Fruit fly (Drosophila melanogaster) whole organism, adult: ENCODE results near the gene CG3225.

ENCODE experiments used
- CG11617 ChIP-seq: fragments of 200-800 bp; sonication (Bioruptor generic); optimal IDR thresholded peaks from 2 replicates; lab custom pipeline; 2017; ENCODE audit warnings: mild to moderate bottlenecking, missing biosample characterization, missing genetic modification reagents, missing genetic modification characterization
- CG12768 ChIP-seq: fragments of 200-800 bp; sonication (Bioruptor generic); optimal IDR thresholded peaks from 2 replicates; lab custom pipeline; 2017; ENCODE audit warnings: missing biosample characterization, missing genetic modification characterization, mild to moderate bottlenecking, moderate library complexity, missing genetic modification reagents
- CG14711 ChIP-seq: fragments of 200-800 bp; sonication (Bioruptor generic); optimal IDR thresholded peaks from 2 replicates; lab custom pipeline; 2018; ENCODE audit warnings: missing biosample characterization, mild to moderate bottlenecking, missing genetic modification characterization, moderate library complexity
- CG1620 ChIP-seq: fragments of 200-800 bp; sonication (Bioruptor generic); optimal IDR thresholded peaks from 2 replicates; lab custom pipeline; 2016; ENCODE audit warnings: missing biosample characterization, missing genetic modification characterization
- CG33017 ChIP-seq: fragments of 200-800 bp; sonication (Bioruptor generic); optimal IDR thresholded peaks from 2 replicates; lab custom pipeline; 2018; ENCODE audit warnings: missing biosample characterization, mild to moderate bottlenecking, missing genetic modification characterization, moderate library complexity
- CG5204 ChIP-seq: fragments of 200-800 bp; sonication (Bioruptor generic); optimal IDR thresholded peaks from 2 replicates; lab custom pipeline; 2016; ENCODE audit warnings: missing biosample characterization, missing genetic modification characterization
- CG7045 ChIP-seq: fragments of 200-800 bp; sonication (Bioruptor generic); optimal IDR thresholded peaks from 2 replicates; lab custom pipeline; 2017; ENCODE audit warnings: missing biosample characterization, mild to moderate bottlenecking, missing genetic modification characterization
- CG7101 ChIP-seq: fragments of 200-800 bp; sonication (Bioruptor generic); optimal IDR thresholded peaks from 2 replicates; lab custom pipeline; 2018; ENCODE audit warnings: missing biosample characterization, mild to moderate bottlenecking, missing genetic modification characterization, moderate library complexity
- Clk ChIP-seq: fragments of 200-800 bp; sonication (Bioruptor generic); optimal IDR thresholded peaks from 2 replicates; lab custom pipeline; 2017; ENCODE audit warnings: missing biosample characterization, missing genetic modification characterization
- Crg-1 ChIP-seq: fragments of 200-800 bp; sonication (Bioruptor generic); optimal IDR thresholded peaks from 2 replicates; lab custom pipeline; 2016; ENCODE audit warnings: missing biosample characterization, missing genetic modification characterization
- Hr96 ChIP-seq: fragments of 200-800 bp; sonication (Bioruptor generic); optimal IDR thresholded peaks from 2 replicates; lab custom pipeline; 2016; ENCODE audit warnings: missing biosample characterization, missing genetic modification characterization
- Mnt ChIP-seq: fragments of 200-800 bp; sonication (Bioruptor generic); optimal IDR thresholded peaks from 2 replicates; lab custom pipeline; 2016; ENCODE audit warnings: missing biosample characterization, mild to moderate bottlenecking, missing genetic modification characterization
- bab1 ChIP-seq: fragments of 200-800 bp; sonication (Bioruptor generic); optimal IDR thresholded peaks from 3 replicates; lab custom pipeline; 2019; ENCODE audit warnings: missing biosample characterization, mild to moderate bottlenecking, missing genetic modification characterization, moderate library complexity
- cic ChIP-seq: fragments of 200-800 bp; sonication (Bioruptor generic); optimal IDR thresholded peaks from 2 replicates; lab custom pipeline; 2017; ENCODE audit warnings: missing biosample characterization, mild to moderate bottlenecking, missing genetic modification characterization, moderate library complexity
- cnc ChIP-seq, 2 experiments: fragments of >200 bp; optimal IDR thresholded peaks; 2 replicates each; lab custom pipeline; 2017
- kay ChIP-seq: fragments of 200-800 bp; sonication (Bioruptor generic); peaks from one replicate; lab custom pipeline; 2016; ENCODE audit warnings: missing biosample characterization, missing genetic modification characterization, borderline replicate concordance
- ovo ChIP-seq: fragments of 200-800 bp; sonication (Bioruptor generic); optimal IDR thresholded peaks from 2 replicates; lab custom pipeline; 2016; ENCODE audit warnings: missing biosample characterization, missing genetic modification characterization
- pad ChIP-seq: fragments of 200-800 bp; sonication (Bioruptor generic); optimal IDR thresholded peaks from 3 replicates; lab custom pipeline; 2017; ENCODE audit warnings: missing biosample characterization, missing genetic modification characterization, mild to moderate bottlenecking, moderate library complexity, missing genetic modification reagents
- tj ChIP-seq: fragments of 200-800 bp; sonication (Bioruptor generic); optimal IDR thresholded peaks from 3 replicates; lab custom pipeline; 2017; ENCODE audit warnings: missing biosample characterization, mild to moderate bottlenecking, missing genetic modification characterization, moderate library complexity
- toe ChIP-seq: fragments of 200-800 bp; sonication (Bioruptor generic); optimal IDR thresholded peaks from 2 replicates; lab custom pipeline; 2016; ENCODE audit warnings: missing biosample characterization, missing genetic modification characterization

The CG3225 gene

dm6 chr2L:4807953-4808604 is 10.0 kb downstream of the CG3225 start:
- TF ChIP-seq kay (GFP tag; lab: Kevin White, UChicago) (peak; percentile 58), toe (GFP tag; lab: Kevin White, UChicago) (no peak), pad (GFP tag; lab: Kevin White, UChicago) (no peak), bab1 (GFP tag; lab: Kevin White, UChicago) (no peak), Hr96 (GFP tag; lab: Kevin White, UChicago) (no peak), CG1620 (GFP tag; lab: Kevin White, UChicago) (no peak), CG7045 (GFP tag; lab: Kevin White, UChicago) (no peak)

- TF ChIP-seq tj (GFP tag; lab: Kevin White, UChicago) (no peak), CG7101 (tag; lab: Kevin White, UChicago) (no peak), CG11617 (GFP tag; lab: Kevin White, UChicago) (no peak), ovo (GFP tag; lab: Kevin White, UChicago) (no peak), Mnt (GFP tag; lab: Kevin White, UChicago) (no peak), CG7045 (GFP tag; lab: Kevin White, UChicago) (no peak), toe (GFP tag; lab: Kevin White, UChicago) (no peak), CG5204 (no peak), cic (GFP tag; lab: Kevin White, UChicago) (no peak), CG12768 (GFP tag; lab: Kevin White, UChicago) (no peak), bab1 (GFP tag; lab: Kevin White, UChicago) (no peak), cnc (optimal IDR thresholded peaks at IDR 0.05; lab: Kevin White, UChicago) (no peak), CG1620 (GFP tag; lab: Kevin White, UChicago) (no peak), Clk (GFP tag; lab: Kevin White, UChicago) (no peak), Hr96 (GFP tag; lab: Kevin White, UChicago) (no peak), Crg-1 (no peak), pad (GFP tag; lab: Kevin White, UChicago) (no peak), CG33017 (tag; lab: Kevin White, UChicago) (no peak), CG14711 (tag; lab: Kevin White, UChicago) (no peak), kay (GFP tag; lab: Kevin White, UChicago) (no peak)
Observed at dm6 chr2L:4806109-4806508, 11.9 kb downstream of the CG3225 start.

DNA sequence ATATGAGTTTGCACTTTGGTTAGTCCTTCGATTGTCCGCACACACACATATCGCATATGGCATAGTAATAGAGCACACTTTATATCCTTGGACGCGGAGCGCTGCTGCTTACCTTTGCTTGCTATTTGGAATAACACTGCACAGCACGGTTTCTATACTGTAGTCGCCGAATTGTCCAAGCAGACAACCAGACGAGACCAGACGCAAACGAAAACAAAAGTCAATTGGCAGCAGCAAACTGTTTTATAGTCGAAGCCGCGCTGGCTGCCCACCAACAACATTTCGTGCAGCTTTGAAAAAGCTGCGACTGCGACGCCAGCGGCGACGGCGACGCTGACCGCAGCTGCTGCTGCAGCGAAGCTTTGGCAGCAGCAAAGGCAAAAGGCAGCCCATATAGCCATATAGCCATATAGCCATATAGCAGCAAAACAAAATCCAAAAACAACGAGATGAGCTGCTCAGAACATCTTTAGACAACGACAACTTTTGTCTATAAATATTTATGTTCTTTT is 16.3 kb downstream of the CG3225 start, which contains the start of gene slf:
slf (minus strand) TSS at position 219 of the 512 bp plus-strand sequence.
- TF ChIP-seq kay (GFP tag; lab: Kevin White, UChicago) = no peak

DNA sequence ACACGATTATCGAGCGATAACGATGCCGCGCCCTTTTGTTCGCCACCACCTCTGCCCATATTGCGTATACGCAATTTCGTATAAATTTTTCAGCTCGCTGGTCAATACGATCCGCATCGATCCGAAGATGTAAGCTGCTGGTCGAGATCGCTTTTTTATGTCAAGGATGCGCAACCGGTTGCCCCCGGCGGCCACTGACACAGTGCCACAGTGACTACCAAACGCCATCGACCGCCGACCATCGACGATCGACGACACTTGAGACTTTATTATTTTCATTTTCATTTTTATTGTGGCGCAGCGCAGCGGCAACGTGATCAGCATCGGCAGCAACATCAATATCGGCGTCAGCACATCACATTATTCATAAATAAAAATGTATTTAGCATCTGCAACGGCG is 18.0 kb downstream of the CG3225 start:
- TF ChIP-seq Clk (GFP tag; lab: Kevin White, UChicago) (no peak), ovo (GFP tag; lab: Kevin White, UChicago) (no peak), cnc (optimal IDR thresholded peaks at IDR 0.05; lab: Kevin White, UChicago) (no peak), kay (GFP tag; lab: Kevin White, UChicago) (no peak), cic (GFP tag; lab: Kevin White, UChicago) (no peak), CG14711 (tag; lab: Kevin White, UChicago) (no peak), Hr96 (GFP tag; lab: Kevin White, UChicago) (no peak), CG1620 (GFP tag; lab: Kevin White, UChicago) (no peak)

dm6 chr2L:4798894-4799293 is 19.2 kb downstream of the CG3225 start:
- TF ChIP-seq Mnt (GFP tag; lab: Kevin White, UChicago) (no peak), toe (GFP tag; lab: Kevin White, UChicago) (no peak), kay (GFP tag; lab: Kevin White, UChicago) (no peak)

- TF ChIP-seq CG7045 (GFP tag; lab: Kevin White, UChicago) = no peak
- no peak for TF ChIP-seq CG33017 (tag; lab: Kevin White, UChicago)
- TF ChIP-seq kay (GFP tag; lab: Kevin White, UChicago) = no peak
- no peak for TF ChIP-seq pad (GFP tag; lab: Kevin White, UChicago)
- TF ChIP-seq Mnt (GFP tag; lab: Kevin White, UChicago) = no peak
- no peak for TF ChIP-seq Hr96 (GFP tag; lab: Kevin White, UChicago)
- no peak for TF ChIP-seq CG1620 (GFP tag; lab: Kevin White, UChicago)
- no peak for TF ChIP-seq ovo (GFP tag; lab: Kevin White, UChicago)
- TF ChIP-seq toe (GFP tag; lab: Kevin White, UChicago) = no peak
- TF ChIP-seq CG5204 = no peak
- no peak for TF ChIP-seq CG14711 (tag; lab: Kevin White, UChicago)
- TF ChIP-seq cnc (optimal IDR thresholded peaks at IDR 0.05; lab: Kevin White, UChicago) = no peak
- TF ChIP-seq CG12768 (GFP tag; lab: Kevin White, UChicago) = no peak
- TF ChIP-seq CG7101 (tag; lab: Kevin White, UChicago) = no peak
- no peak for TF ChIP-seq bab1 (GFP tag; lab: Kevin White, UChicago)
Observed at dm6 chr2L:4797643-4798042, 20.4 kb downstream of the CG3225 start.

dm6 chr2L:4794524-4794804 is 23.6 kb downstream of the CG3225 start, which contains the start of gene CG3294:
CG3294 (plus strand) TSS chr2L:4794549.
- no peak for TF ChIP-seq Crg-1
- no peak for TF ChIP-seq cnc (optimal IDR thresholded peaks at IDR 0.05; lab: Kevin White, UChicago)
- no peak for TF ChIP-seq Mnt (GFP tag; lab: Kevin White, UChicago)
